Fruit fly (Drosophila melanogaster) S2 (cell line): ENCODE measurements around the gene CG44362.

Experiments
- CG8478 ChIP-seq: fragments of >200 bp; optimal IDR thresholded peaks from 2 replicates; lab custom pipeline; 2018
- CTCF ChIP-seq, 2 experiments: fragments of >200 bp; optimal IDR thresholded peaks; 2 replicates each; lab custom pipeline; 2018

DNA sequence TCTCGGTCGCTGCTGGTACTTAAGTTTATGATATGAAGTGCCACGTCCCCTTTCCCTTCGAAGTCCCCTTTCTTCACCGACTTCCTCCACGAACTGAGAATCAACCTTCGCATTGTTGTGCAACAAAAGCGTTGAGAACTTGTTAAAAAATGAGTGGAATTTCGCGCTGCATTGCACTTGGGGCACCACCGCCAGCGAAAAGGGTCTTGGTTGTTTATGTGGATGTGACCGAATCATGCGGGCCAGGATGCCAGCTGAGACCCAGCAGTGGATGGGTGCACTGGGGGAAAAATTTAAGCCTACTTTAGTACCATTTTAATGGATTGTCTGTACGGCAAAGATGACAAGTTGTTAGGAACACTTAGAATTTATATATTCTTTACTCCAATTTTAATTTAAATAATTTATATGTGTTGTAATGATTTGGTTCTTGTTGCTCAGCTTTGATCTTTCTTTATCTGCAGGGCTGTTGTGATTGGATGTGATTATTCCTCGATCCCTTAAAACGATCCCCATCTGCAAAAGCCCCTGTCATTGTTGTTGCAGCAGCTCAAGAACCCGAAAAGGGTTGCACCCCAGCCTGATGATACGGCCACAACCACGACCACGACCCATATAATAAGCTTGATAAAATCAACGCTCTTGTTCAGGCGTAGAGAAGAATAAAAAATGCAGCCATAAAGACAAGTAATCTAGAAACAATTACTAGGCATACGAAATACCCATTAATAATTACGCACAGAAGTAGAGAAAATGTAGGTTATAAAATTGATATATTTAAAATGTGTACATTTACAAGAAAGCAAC lies 15.2 kb upstream of the CG44362 start:
- TF ChIP-seq CTCF (optimal IDR thresholded peaks at IDR 0.05; lab: Kevin White, UChicago) (no peak), CG8478 (lab: Kevin White, UChicago) (no peak)
